Fruit fly (Drosophila melanogaster): ENCODE data around the gene CG15739.
A peak's percentile ranks its signal among the peaks of the same experiment; 100 is the strongest.

Gene CG15739

DNA sequence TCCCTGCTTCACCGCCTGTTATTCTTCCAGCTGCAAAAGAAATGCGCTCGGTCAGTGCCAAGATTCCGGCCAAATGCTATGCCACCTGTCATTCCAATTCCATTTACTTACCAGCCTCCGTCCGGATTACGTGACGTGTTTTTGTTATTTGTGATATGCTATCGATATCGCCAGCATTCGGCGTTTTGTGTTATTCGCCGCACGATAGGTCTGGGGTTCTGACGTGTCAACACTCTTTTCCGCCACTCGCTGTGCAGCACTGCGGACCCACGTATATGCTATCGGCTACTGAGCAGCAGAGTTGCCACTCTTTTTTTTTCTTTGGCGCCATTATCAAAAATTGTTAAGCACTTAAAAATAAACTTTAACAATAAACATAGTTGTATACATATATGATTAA lies 20.8 kb upstream of the CG15739 start, which contains the start of gene p24-1 (continued):
- peak; percentile 65 for TF ChIP-seq CG1792 (GFP tag; optimal IDR thresholded peaks at IDR 0.05)
- no peak for TF ChIP-seq gsb (GFP tag; IDR thresholded peaks at IDR 0.05)
- TF ChIP-seq CoRest (tag; optimal IDR thresholded peaks at IDR 0.05) = peak; percentile 16
- no peak for TF ChIP-seq h (optimal IDR thresholded peaks at IDR 0.05)
- no peak for TF ChIP-seq NC2α (GFP tag; optimal IDR thresholded peaks at IDR 0.05)
- TF ChIP-seq nmo (GFP tag; optimal IDR thresholded peaks at IDR 0.05) = peak; percentile 32
- TF ChIP-seq CG31441 (GFP tag; IDR thresholded peaks at IDR 0.05) = peak; percentile 40; the same call in 1 of the 2 replicates
- no peak for TF ChIP-seq CG15073 (GFP tag; optimal IDR thresholded peaks at IDR 0.05)
- peak; percentile 11; the same call in 1 of the 2 replicates for TF ChIP-seq lmd (GFP tag; IDR thresholded peaks at IDR 0.05)
- no peak for TF ChIP-seq NK7.1 (GFP tag; optimal IDR thresholded peaks at IDR 0.05)
- TF ChIP-seq CrebB (tag; optimal IDR thresholded peaks at IDR 0.05) = peak; percentile 7
- no peak for TF ChIP-seq Awh (GFP tag; IDR thresholded peaks at IDR 0.05)
- TF ChIP-seq hb (GFP tag; IDR thresholded peaks at IDR 0.05; ENCODE audit: partially characterized antibody) = peak; percentile 75
- TF ChIP-seq CG11085 (GFP tag; IDR thresholded peaks at IDR 0.05) = peak; percentile 35; the same call in 1 of the 2 replicates
- peak; percentile 60 for TF ChIP-seq chn (GFP tag; optimal IDR thresholded peaks at IDR 0.05)
- 0 out of 2 replicates have a peak, but pooled peaks have one; percentile 15 for TF ChIP-seq CG32772 (GFP tag; IDR thresholded peaks at IDR 0.05)
- TF ChIP-seq CG1024 (GFP tag; IDR thresholded peaks at IDR 0.05) = no peak
- peak; percentile 31; the same call in 1 of the 2 replicates for TF ChIP-seq onecut (GFP tag; IDR thresholded peaks at IDR 0.05)
- no peak for TF ChIP-seq scrt (GFP tag; optimal IDR thresholded peaks at IDR 0.05)
- no peak for TF ChIP-seq p53 (GFP tag; optimal IDR thresholded peaks at IDR 0.05)
- TF ChIP-seq Nf-YA (GFP tag; IDR thresholded peaks at IDR 0.05) = no peak
- no peak for TF ChIP-seq CG5180 (GFP tag; optimal IDR thresholded peaks at IDR 0.05)
- no peak for TF ChIP-seq gt (GFP tag; IDR thresholded peaks at IDR 0.05)
- TF ChIP-seq trh (GFP tag; optimal IDR thresholded peaks at IDR 0.05) = no peak
- peak; percentile 28 for TF ChIP-seq CG13296 (GFP tag; optimal IDR thresholded peaks at IDR 0.05)
- no peak for TF ChIP-seq CG12744 (GFP tag; optimal IDR thresholded peaks at IDR 0.05)
- peak; percentile 49 for TF ChIP-seq lbe (GFP tag; optimal IDR thresholded peaks at IDR 0.05)
- TF ChIP-seq CG11456 (GFP tag; IDR thresholded peaks at IDR 0.05) = peak; percentile 60; the same call in 2 of the 3 replicates
- peak; percentile 11 for TF ChIP-seq bab2 (GFP tag; optimal IDR thresholded peaks at IDR 0.05)
- TF ChIP-seq CG6791 (GFP tag; IDR thresholded peaks at IDR 0.05; ENCODE audit: partially characterized antibody) = peak; percentile 88
- TF ChIP-seq nom (GFP tag; optimal IDR thresholded peaks at IDR 0.05) = peak; percentile 18
- peak; percentile 17 for TF ChIP-seq ems (GFP tag; optimal IDR thresholded peaks at IDR 0.05)
- TF ChIP-seq Doc3 (GFP tag; IDR thresholded peaks at IDR 0.05; ENCODE audit: partially characterized antibody) = peak; percentile 70
- TF ChIP-seq tll (GFP tag; optimal IDR thresholded peaks at IDR 0.05) = no peak
- no peak for TF ChIP-seq sim (GFP tag; IDR thresholded peaks at IDR 0.05)
- TF ChIP-seq bowl (GFP tag; IDR thresholded peaks at IDR 0.05) = no peak
- no peak for TF ChIP-seq Rx (GFP tag; IDR thresholded peaks at IDR 0.05)
- TF ChIP-seq seq (GFP tag; IDR thresholded peaks at IDR 0.05) = no peak
- peak; percentile 80 for TF ChIP-seq CG9437 (GFP tag; optimal IDR thresholded peaks at IDR 0.05)
- peak; percentile 92 for TF ChIP-seq Opbp (GFP tag; IDR thresholded peaks at IDR 0.05; ENCODE audit: partially characterized antibody)
- no peak for TF ChIP-seq CG10959 (GFP tag; IDR thresholded peaks at IDR 0.05)
- TF ChIP-seq Nf-YB (GFP tag; optimal IDR thresholded peaks at IDR 0.05) = no peak
- no peak for TF ChIP-seq CG2199 (GFP tag; IDR thresholded peaks at IDR 0.05)
- peak; percentile 38 for TF ChIP-seq odd (GFP tag; optimal IDR thresholded peaks at IDR 0.05)
- peak; percentile 89 for TF ChIP-seq CG34224 (GFP tag; IDR thresholded peaks at IDR 0.05; ENCODE audit: partially characterized antibody)
- peak; percentile 56; the same call in 2 of the 4 replicates for TF ChIP-seq Gug (GFP tag; IDR thresholded peaks at IDR 0.05)
- TF ChIP-seq Scr (GFP tag; IDR thresholded peaks at IDR 0.05; ENCODE audit: partially characterized antibody) = peak; percentile 85
- peak; percentile 36 for TF ChIP-seq CG12391 (tag; optimal IDR thresholded peaks at IDR 0.05)
- TF ChIP-seq sisA (GFP tag; IDR thresholded peaks at IDR 0.05) = peak; percentile 12; the same call in 1 of the 2 replicates
- TF ChIP-seq jumu (GFP tag; optimal IDR thresholded peaks at IDR 0.05) = peak; percentile 65
- peak; percentile 51 for TF ChIP-seq CG9817 (tag; optimal IDR thresholded peaks at IDR 0.05)

Data from whole organism, embryonic.